Fruit fly (Drosophila melanogaster): Measurements from ENCODE around the gene CG13045.

DNA sequence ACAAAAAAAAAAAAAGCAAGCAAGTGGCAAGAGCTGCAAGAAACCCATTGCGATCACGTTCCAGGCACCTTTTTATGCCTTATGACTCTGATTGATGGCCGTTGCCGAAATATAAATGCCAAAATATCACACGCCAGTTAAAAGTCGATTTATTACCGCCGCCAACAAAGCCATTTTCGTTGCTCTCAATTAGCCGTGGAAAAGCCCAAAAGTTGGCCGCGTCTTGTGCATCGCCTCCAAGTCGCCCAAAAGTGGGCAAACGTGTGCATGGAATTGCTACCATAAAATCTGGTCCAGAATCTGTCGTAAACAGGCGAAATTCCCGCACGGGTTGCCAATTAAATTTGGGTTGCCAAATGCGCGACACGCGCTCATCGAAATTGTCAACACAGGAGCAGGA lies 928 bp upstream of the CG13045 start:
- TF ChIP-seq repo (GFP tag; optimal IDR thresholded peaks at IDR 0.05) (no peak), CG3726 (GFP tag; IDR thresholded peaks at IDR 0.05) (no peak)

Measured in whole organism, embryonic.